Worm (Caenorhabditis elegans) whole organism, young adult: ENCODE results near the gene fbxa-64.

Experiments used
- B0035.1 ChIP-seq: sonication (generic microtip); optimal IDR thresholded peaks from 2 replicates; lab custom pipeline; 2016; ENCODE audit warnings: missing genetic modification characterization, mild to moderate bottlenecking, missing compliant biosample characterization, missing genotype, missing genetic modification reagents
- B0336.3 ChIP-seq: fragments of 200-800 bp; sonication (Bioruptor generic); IDR thresholded peaks from 2 replicates; pipeline ENCODE4 v1.3.6; 2022; ENCODE audit warnings: missing genetic modification characterization, missing compliant biosample characterization
- C17E4.6 ChIP-seq: fragments of 200-800 bp; sonication (Bioruptor generic); IDR thresholded peaks from 2 replicates; pipeline ENCODE4 v1.3.6; 2022; ENCODE audit warnings: missing genetic modification reagents, missing genetic modification characterization, missing compliant biosample characterization
- D2030.7 ChIP-seq: fragments of 200-800 bp; sonication (Bioruptor generic); IDR thresholded peaks from 2 replicates; pipeline ENCODE4 v1.3.6; 2022; ENCODE audit warnings: missing genetic modification reagents, missing genetic modification characterization, missing compliant biosample characterization
- F10E7.11 ChIP-seq: sonication (generic microtip); optimal IDR thresholded peaks from 2 replicates; lab custom pipeline; 2017; ENCODE audit warnings: mild to moderate bottlenecking, missing genetic modification characterization, moderate library complexity, missing compliant biosample characterization
- F22D6.2 ChIP-seq: sonication (generic microtip); optimal IDR thresholded peaks from 2 replicates; lab custom pipeline; 2016; ENCODE audit warnings: mild to moderate bottlenecking, missing genetic modification characterization, missing compliant biosample characterization
- F33H1.4 ChIP-seq: fragments of 200-800 bp; sonication (Bioruptor generic); IDR thresholded peaks from 2 replicates; pipeline ENCODE4 v1.3.6; 2022; ENCODE audit warnings: missing genetic modification reagents, missing genetic modification characterization, missing compliant biosample characterization
- F49E8.2 ChIP-seq: sonication (generic microtip); optimal IDR thresholded peaks from 3 replicates; lab custom pipeline; 2017; ENCODE audit warnings: missing genetic modification characterization, mild to moderate bottlenecking, missing compliant biosample characterization, antibody characterized with exemption, moderate library complexity; ENCODE audit not compliant: insufficient read depth
- F52B5.7 ChIP-seq: sonication (generic microtip); optimal IDR thresholded peaks from 2 replicates; lab custom pipeline; 2016; ENCODE audit warnings: mild to moderate bottlenecking, missing genetic modification characterization, missing compliant biosample characterization
- F57A8.1 ChIP-seq: fragments of 200-800 bp; sonication (Bioruptor generic); optimal IDR thresholded peaks from 2 replicates; lab custom pipeline; 2018; ENCODE audit warnings: mild to moderate bottlenecking, missing genetic modification characterization, moderate library complexity, missing compliant biosample characterization
- F57C9.4 ChIP-seq: sonication (generic microtip); optimal IDR thresholded peaks from 2 replicates; lab custom pipeline; 2017; ENCODE audit warnings: mild to moderate bottlenecking, missing genetic modification characterization, missing compliant biosample characterization
- K11D2.4 ChIP-seq: fragments of 200-800 bp; sonication (Bioruptor generic); IDR thresholded peaks from 2 replicates; pipeline ENCODE4 v1.3.6; 2022; ENCODE audit warnings: missing genetic modification reagents, missing genetic modification characterization, missing compliant biosample characterization
- Y56A3A.18 ChIP-seq: fragments of 200-800 bp; sonication (Bioruptor generic); IDR thresholded peaks from 2 replicates; pipeline ENCODE4 v1.3.6; 2022; ENCODE audit warnings: missing genetic modification reagents, missing genetic modification characterization, missing compliant biosample characterization
- Y79H2A.3 ChIP-seq: fragments of 200-800 bp; sonication (Bioruptor generic); conservative IDR thresholded peaks from 2 replicates; pipeline ENCODE4 v1.3.6; 2022; ENCODE audit warnings: missing genetic modification reagents, missing genetic modification characterization, missing compliant biosample characterization
- Y95B8A.8 ChIP-seq: fragments of 200-800 bp; sonication (Bioruptor generic); IDR thresholded peaks from 2 replicates; pipeline ENCODE4 v1.3.6; 2022; ENCODE audit warnings: missing genetic modification reagents, missing genetic modification characterization, missing compliant biosample characterization
- ama-1 ChIP-seq, 3 experiments: fragments of 150-350 bp in 1 of 3; sonication (generic microtip) in 2 of 3; optimal IDR thresholded peaks; 2 replicates each; lab custom pipeline; 2014 to 2018; ENCODE audit warnings: missing biosample characterization in 2 of 3, missing genetic modification characterization in 2 of 3, missing genetic modification reagents in 2 of 3
- aptf-2 ChIP-seq: fragments of 200-800 bp; sonication (Bioruptor generic); conservative IDR thresholded peaks from 2 replicates; pipeline ENCODE4 v1.3.6; 2022; ENCODE audit warnings: missing genetic modification reagents, missing genetic modification characterization, missing compliant biosample characterization
- aptf-3 ChIP-seq: fragments of 200-800 bp; sonication (Bioruptor generic); IDR thresholded peaks from 2 replicates; pipeline ENCODE4 v1.3.6; 2022; ENCODE audit warnings: missing genetic modification characterization, missing compliant biosample characterization
- attf-6 ChIP-seq: fragments of 200-800 bp; sonication (Bioruptor generic); IDR thresholded peaks from 2 replicates; pipeline ENCODE4 v1.3.6; 2022; ENCODE audit warnings: missing genetic modification reagents, missing genetic modification characterization, missing compliant biosample characterization
- cebp-1 ChIP-seq, 2 experiments: fragments of 200-800 bp in 1 of 2; sonication (Bioruptor generic) in 1 of 2; sonication (generic microtip) in 1 of 2; IDR thresholded peaks in 1 of 2; optimal IDR thresholded peaks in 1 of 2; 2 replicates each; pipeline versions ENCODE4 v1.3.6 to Lab custom; 2017 to 2022; ENCODE audit warnings: missing compliant biosample characterization in 2 of 2, missing genetic modification characterization in 2 of 2, mild to moderate bottlenecking in 1 of 2, missing genetic modification reagents in 1 of 2, moderate library complexity in 1 of 2
- ceh-100 ChIP-seq: fragments of 200-800 bp; sonication (Bioruptor generic); IDR thresholded peaks from 2 replicates; pipeline ENCODE4 v1.3.6; 2022; ENCODE audit warnings: missing genetic modification reagents, missing genetic modification characterization, missing compliant biosample characterization
- chd-7 ChIP-seq: sonication (generic microtip); optimal IDR thresholded peaks from 2 replicates; lab custom pipeline; 2016; ENCODE audit warnings: mild to moderate bottlenecking, missing genetic modification characterization, moderate library complexity, missing compliant biosample characterization
- die-1 ChIP-seq: sonication (generic microtip); optimal IDR thresholded peaks from 2 replicates; lab custom pipeline; 2016; ENCODE audit warnings: missing genotype, mild to moderate bottlenecking, missing genetic modification characterization, missing compliant biosample characterization
- dpff-1 ChIP-seq: sonication (generic microtip); optimal IDR thresholded peaks from 2 replicates; lab custom pipeline; 2017; ENCODE audit warnings: mild to moderate bottlenecking, missing genetic modification characterization, missing compliant biosample characterization
- dpl-1 ChIP-seq: fragments of 150-350 bp; optimal IDR thresholded peaks from 2 replicates; lab custom pipeline; 2014; ENCODE audit warnings: missing biosample characterization, missing genetic modification reagents, missing genetic modification characterization
- efl-1 ChIP-seq: fragments of 150-350 bp; optimal IDR thresholded peaks from 2 replicates; lab custom pipeline; 2014; ENCODE audit warnings: missing biosample characterization, missing genetic modification reagents, missing genetic modification characterization
- egl-18 ChIP-seq: fragments of 200-800 bp; sonication (Bioruptor generic); IDR thresholded peaks from 2 replicates; pipeline ENCODE4 v1.3.6; 2022; ENCODE audit warnings: missing genetic modification reagents, missing genetic modification characterization, missing compliant biosample characterization
- egrh-3 ChIP-seq: fragments of 200-800 bp; sonication (Bioruptor generic); IDR thresholded peaks from 2 replicates; pipeline ENCODE4 v1.3.6; 2022; ENCODE audit warnings: missing genetic modification reagents, missing genetic modification characterization, missing compliant biosample characterization
- ekl-4 ChIP-seq: fragments of 200-800 bp; sonication (Bioruptor generic); IDR thresholded peaks from 2 replicates; pipeline ENCODE4 v1.3.6; 2022; ENCODE audit warnings: missing genetic modification reagents, missing genetic modification characterization, missing compliant biosample characterization
- him-1 ChIP-seq: sonication (generic microtip); optimal IDR thresholded peaks from 2 replicates; lab custom pipeline; 2016; ENCODE audit warnings: missing genotype, missing genetic modification reagents, missing genetic modification characterization, missing compliant biosample characterization
- hlh-12 ChIP-seq: sonication (generic microtip); optimal IDR thresholded peaks from 2 replicates; lab custom pipeline; 2016; ENCODE audit warnings: missing genetic modification characterization, missing compliant biosample characterization
- hmg-20 ChIP-seq: fragments of 200-800 bp; sonication (Bioruptor generic); IDR thresholded peaks from 2 replicates; pipeline ENCODE4 v1.3.6; 2022; ENCODE audit warnings: missing genetic modification reagents, missing genetic modification characterization, missing compliant biosample characterization
- lag-1 ChIP-seq: fragments of 200-800 bp; sonication (Bioruptor generic); IDR thresholded peaks from 2 replicates; pipeline ENCODE4 v1.3.6; 2022; ENCODE audit warnings: missing genetic modification reagents, missing genetic modification characterization, missing compliant biosample characterization
- let-526 ChIP-seq: fragments of 200-800 bp; sonication (Bioruptor generic); IDR thresholded peaks from 2 replicates; pipeline ENCODE4 v1.3.6; 2022; ENCODE audit warnings: missing genetic modification reagents, missing genetic modification characterization, missing compliant biosample characterization
- lin-35 ChIP-seq, 3 experiments: fragments of 150-350 bp in 2 of 3; sonication (generic microtip) in 1 of 3; optimal IDR thresholded peaks; 2 replicates each; lab custom pipeline; 2014 to 2018; ENCODE audit warnings: missing biosample characterization in 3 of 3, missing genetic modification characterization in 3 of 3, missing genetic modification reagents in 3 of 3
- lin-40 ChIP-seq: sonication (generic microtip); optimal IDR thresholded peaks from 2 replicates; lab custom pipeline; 2016; ENCODE audit warnings: missing genetic modification characterization, mild to moderate bottlenecking, missing compliant biosample characterization, missing genotype, missing genetic modification reagents
- lir-1 ChIP-seq: fragments of 200-800 bp; sonication (Bioruptor generic); conservative IDR thresholded peaks from 2 replicates; pipeline ENCODE4 v1.3.6; 2022; ENCODE audit warnings: missing genetic modification reagents, missing genetic modification characterization, missing compliant biosample characterization
- lsy-27 ChIP-seq: sonication (generic microtip); optimal IDR thresholded peaks from 2 replicates; lab custom pipeline; 2017; ENCODE audit warnings: missing genetic modification characterization, mild to moderate bottlenecking, missing compliant biosample characterization, antibody characterized with exemption, missing genotype, borderline replicate concordance; ENCODE audit not compliant: insufficient read depth
- madf-6 ChIP-seq: fragments of 200-800 bp; sonication (Bioruptor generic); IDR thresholded peaks from 2 replicates; pipeline ENCODE4 v1.3.6; 2022; ENCODE audit warnings: missing genetic modification reagents, missing genetic modification characterization, missing compliant biosample characterization
- madf-8 ChIP-seq: fragments of 200-800 bp; sonication (Bioruptor generic); conservative IDR thresholded peaks from 2 replicates; pipeline ENCODE4 v1.3.6; 2022; ENCODE audit warnings: missing genetic modification reagents, missing genetic modification characterization, missing compliant biosample characterization
- mes-4 ChIP-seq: sonication (generic microtip); optimal IDR thresholded peaks from 2 replicates; lab custom pipeline; 2016; ENCODE audit warnings: missing genotype, missing genetic modification characterization, missing compliant biosample characterization
- mxl-1 ChIP-seq: sonication (generic microtip); optimal IDR thresholded peaks from 2 replicates; lab custom pipeline; 2016; ENCODE audit warnings: missing genetic modification characterization, missing compliant biosample characterization
- repo-1 ChIP-seq: sonication (generic microtip); optimal IDR thresholded peaks from 2 replicates; lab custom pipeline; 2017; ENCODE audit warnings: mild to moderate bottlenecking, missing genetic modification characterization, missing compliant biosample characterization
- zim-3 ChIP-seq: sonication (generic microtip); optimal IDR thresholded peaks from 2 replicates; lab custom pipeline; 2017; ENCODE audit warnings: mild to moderate bottlenecking, missing genetic modification characterization, moderate library complexity, missing compliant biosample characterization
- ztf-18 ChIP-seq: sonication (generic microtip); optimal IDR thresholded peaks from 2 replicates; lab custom pipeline; 2016; ENCODE audit warnings: missing genotype, mild to moderate bottlenecking, missing genetic modification characterization, missing compliant biosample characterization
- ztf-25 ChIP-seq: fragments of 200-800 bp; sonication (Bioruptor generic); IDR thresholded peaks from 2 replicates; pipeline ENCODE4 v1.3.6; 2022; ENCODE audit warnings: missing genetic modification reagents, missing genetic modification characterization, missing compliant biosample characterization
- ztf-26 ChIP-seq: sonication (generic microtip); optimal IDR thresholded peaks from 2 replicates; lab custom pipeline; 2017; ENCODE audit warnings: missing genetic modification characterization, missing compliant biosample characterization
- ztf-3 ChIP-seq: fragments of 200-800 bp; sonication (Bioruptor generic); optimal IDR thresholded peaks from 2 replicates; lab custom pipeline; 2018; ENCODE audit warnings: mild to moderate bottlenecking, missing genetic modification characterization, missing compliant biosample characterization
- ztf-6 ChIP-seq: fragments of 200-800 bp; sonication (Bioruptor generic); IDR thresholded peaks from 2 replicates; pipeline ENCODE4 v1.3.6; 2022; ENCODE audit warnings: missing genetic modification reagents, missing genetic modification characterization, missing compliant biosample characterization

Gene fbxa-64

DNA sequence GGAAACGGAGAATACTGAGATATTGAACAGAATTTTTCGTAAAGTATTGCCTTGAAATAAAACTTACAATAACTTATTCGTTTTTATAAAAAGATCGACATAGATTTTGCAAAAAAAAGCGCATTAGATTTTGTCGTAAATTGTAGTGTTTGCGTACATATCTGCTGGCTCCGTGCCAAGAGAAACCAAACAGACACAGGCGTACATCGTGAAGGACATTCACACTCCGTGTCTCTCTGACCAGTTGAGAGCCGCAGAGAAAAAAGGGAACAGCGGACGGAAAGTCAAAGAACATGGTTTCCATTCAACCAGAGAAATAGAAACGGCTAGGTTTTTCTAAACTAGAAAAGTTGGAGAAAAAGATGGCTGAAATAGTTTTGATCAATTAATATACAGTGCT, 37.4 kb upstream of the fbxa-64 start, which contains the start of gene arrd-19 (continued):
- TF ChIP-seq D2030.7 (GFP tag; lab: Robert Waterston, UW) (no peak), efl-1 (GFP tag; lab: Kevin White, UChicago) (no peak), let-526 (GFP tag; lab: Robert Waterston, UW) (peak; percentile 57; the same call in 1 of the 2 replicates), dpl-1 (GFP tag; lab: Kevin White, UChicago) (no peak), die-1 (tag; lab: Kevin White, UChicago) (no peak), Y79H2A.3 (GFP tag; lab: Robert Waterston, UW) (no peak), B0035.1 (tag; lab: Kevin White, UChicago) (no peak), aptf-3 (GFP tag; lab: Robert Waterston, UW) (no peak), chd-7 (peak; percentile 8), mxl-1 (tag; lab: Kevin White, UChicago) (no peak), cebp-1 (GFP tag; IDR thresholded peaks at IDR 0.05; lab: Robert Waterston, UW) (peak; percentile 47; the same call in 1 of the 2 replicates), cebp-1 (tag; optimal IDR thresholded peaks at IDR 0.05; lab: Kevin White, UChicago) (no peak), F22D6.2 (tag; lab: Kevin White, UChicago) (peak; percentile 69), ztf-3 (no peak), aptf-2 (GFP tag; lab: Robert Waterston, UW) (no peak), Y95B8A.8 (GFP tag; lab: Robert Waterston, UW) (no peak), attf-6 (no peak), ceh-100 (GFP tag; lab: Robert Waterston, UW) (peak; percentile 48; the same call in 1 of the 2 replicates), dpff-1 (tag; lab: Kevin White, UChicago) (no peak), ama-1 (optimal IDR thresholded peaks at IDR 0.05; lab: Kevin White, UChicago) (no peak), ama-1 (GFP tag; optimal IDR thresholded peaks at IDR 0.05; lab: Kevin White, UChicago) (no peak), F57A8.1 (no peak), ekl-4 (peak; percentile 43; the same call in 1 of the 2 replicates), ztf-18 (tag; lab: Kevin White, UChicago) (no peak), lin-35 (GFP tag; optimal IDR thresholded peaks at IDR 0.05; lab: Kevin White, UChicago) (no peak), hmg-20 (GFP tag; lab: Robert Waterston, UW) (peak; percentile 52; the same call in 1 of the 2 replicates), lag-1 (0 out of 2 replicates have a peak, but pooled peaks have one; percentile 64), repo-1 (tag; lab: Kevin White, UChicago) (no peak), lsy-27 (tag; lab: Kevin White, UChicago) (no peak), F52B5.7 (no peak), F57C9.4 (no peak), lir-1 (GFP tag; lab: Robert Waterston, UW) (no peak), mes-4 (tag; lab: Kevin White, UChicago) (no peak), F33H1.4 (GFP tag; lab: Robert Waterston, UW) (no peak), C17E4.6 (GFP tag; lab: Robert Waterston, UW) (no peak), lin-40 (no peak), ztf-26 (tag; lab: Kevin White, UChicago) (peak; percentile 21), F49E8.2 (tag; lab: Kevin White, UChicago) (no peak), hlh-12 (tag; lab: Kevin White, UChicago) (no peak), ztf-6 (GFP tag; lab: Robert Waterston, UW) (no peak), Y56A3A.18 (GFP tag; lab: Robert Waterston, UW) (peak; percentile 51; the same call in 1 of the 2 replicates), F10E7.11 (tag; lab: Kevin White, UChicago) (no peak), zim-3 (tag; lab: Kevin White, UChicago) (no peak), egrh-3 (GFP tag; lab: Robert Waterston, UW) (no peak), him-1 (tag; lab: Kevin White, UChicago) (no peak), egl-18 (GFP tag; lab: Robert Waterston, UW) (no peak), B0336.3 (GFP tag; lab: Robert Waterston, UW) (no peak), madf-8 (GFP tag; lab: Robert Waterston, UW) (no peak), madf-6 (GFP tag; lab: Robert Waterston, UW) (no peak), K11D2.4 (GFP tag; lab: Robert Waterston, UW) (no peak), ztf-25 (GFP tag; lab: Robert Waterston, UW) (no peak)
